Worm (Caenorhabditis elegans) whole organism, L4/young adult: ENCODE measurements around the gene Y41D4A.3.
A peak's percentile ranks its signal among the peaks of the same experiment; 100 is the strongest.

Experiments
- W03F9.2 ChIP-seq: fragments of 150-350 bp; optimal IDR thresholded peaks from 2 replicates; lab custom pipeline; 2014; ENCODE audit warnings: missing biosample characterization, missing genetic modification characterization
- dao-5 ChIP-seq: sonication (generic microtip); optimal IDR thresholded peaks from 2 replicates; lab custom pipeline; 2016; ENCODE audit warnings: missing genotype, missing genetic modification characterization, moderate library complexity, missing compliant biosample characterization
- him-1 ChIP-seq: sonication (generic microtip); optimal IDR thresholded peaks from 2 replicates; lab custom pipeline; 2016; ENCODE audit warnings: missing genotype, missing genetic modification reagents, missing genetic modification characterization, missing compliant biosample characterization

Y41D4A.3 gene

ce11 chrIV:1727538-1728072 is 26.0 kb upstream of the Y41D4A.3 start:
- no peak for TF ChIP-seq dao-5 (tag; lab: Kevin White, UChicago)
- TF ChIP-seq W03F9.2 (tag; lab: Kevin White, UChicago) = no peak
- TF ChIP-seq him-1 (tag; lab: Kevin White, UChicago) = no peak

- TF ChIP-seq W03F9.2 (tag; lab: Kevin White, UChicago) = peak; percentile 28
- no peak for TF ChIP-seq him-1 (tag; lab: Kevin White, UChicago)
- TF ChIP-seq dao-5 (tag; lab: Kevin White, UChicago) = no peak
These were observed 15.3 kb upstream of the Y41D4A.3 start for ce11 chrIV:1738324-1738730.

ce11 chrIV:1738892-1739291 is 14.7 kb upstream of the Y41D4A.3 start:
- TF ChIP-seq W03F9.2 (tag; lab: Kevin White, UChicago) (no peak), him-1 (tag; lab: Kevin White, UChicago) (no peak), dao-5 (tag; lab: Kevin White, UChicago) (no peak)

- TF ChIP-seq W03F9.2 (tag; lab: Kevin White, UChicago) (no peak), dao-5 (tag; lab: Kevin White, UChicago) (no peak), him-1 (tag; lab: Kevin White, UChicago) (no peak)
These were observed 14.0 kb upstream of the Y41D4A.3 start for ce11 chrIV:1739366-1740104.

- TF ChIP-seq him-1 (tag; lab: Kevin White, UChicago) (no peak), W03F9.2 (tag; lab: Kevin White, UChicago) (no peak), dao-5 (tag; lab: Kevin White, UChicago) (no peak)
These were observed 13.2 kb upstream of the Y41D4A.3 start, which contains the start of gene ptpn-22 for ce11 chrIV:1740105-1741023. Gene ptpn-22 (minus strand): TSS chrIV:1740262.

- TF ChIP-seq W03F9.2 (tag; lab: Kevin White, UChicago) (peak; percentile 82), him-1 (tag; lab: Kevin White, UChicago) (peak; percentile 76), dao-5 (tag; lab: Kevin White, UChicago) (no peak)
These were observed 8.0 kb upstream of the Y41D4A.3 start, which contains the start of the genes Y41D4A.6 and Y41D4A.4 for ce11 chrIV:1745453-1746051. Gene Y41D4A.6 (minus strand): TSS chrIV:1745503. Gene Y41D4A.4 (plus strand): TSS chrIV:1746001.

ce11 chrIV:1751243-1751642 is 2.3 kb upstream of the Y41D4A.3 start:
- TF ChIP-seq him-1 (tag; lab: Kevin White, UChicago) = no peak
- no peak for TF ChIP-seq W03F9.2 (tag; lab: Kevin White, UChicago)
- no peak for TF ChIP-seq dao-5 (tag; lab: Kevin White, UChicago)

ce11 chrIV:1752480-1752879 is 1.1 kb upstream of the Y41D4A.3 start:
- TF ChIP-seq dao-5 (tag; lab: Kevin White, UChicago) (no peak), W03F9.2 (tag; lab: Kevin White, UChicago) (no peak), him-1 (tag; lab: Kevin White, UChicago) (no peak)

- TF ChIP-seq dao-5 (tag; lab: Kevin White, UChicago) (no peak), W03F9.2 (tag; lab: Kevin White, UChicago) (no peak), him-1 (tag; lab: Kevin White, UChicago) (no peak)
These were observed 5.0 kb downstream of the Y41D4A.3 start for ce11 chrIV:1758595-1758994.

- TF ChIP-seq W03F9.2 (tag; lab: Kevin White, UChicago) = no peak
- no peak for TF ChIP-seq dao-5 (tag; lab: Kevin White, UChicago)
- no peak for TF ChIP-seq him-1 (tag; lab: Kevin White, UChicago)
These were observed 8.0 kb downstream of the Y41D4A.3 start, which contains the start of gene Y41D4A.7 for ce11 chrIV:1761553-1761952. Gene Y41D4A.7 (minus strand): TSS chrIV:1761570.

ce11 chrIV:1763452-1763851 is 9.9 kb downstream of the Y41D4A.3 start:
- TF ChIP-seq him-1 (tag; lab: Kevin White, UChicago) (no peak), W03F9.2 (tag; lab: Kevin White, UChicago) (no peak), dao-5 (tag; lab: Kevin White, UChicago) (no peak)

- TF ChIP-seq him-1 (tag; lab: Kevin White, UChicago) = peak; percentile 21
- no peak for TF ChIP-seq dao-5 (tag; lab: Kevin White, UChicago)
These were observed 12.4 kb downstream of the Y41D4A.3 start for ce11 chrIV:1765954-1766353.
